Worm (Caenorhabditis elegans) whole organism, L1 larva: Measurements from ENCODE around the gene ZK666.15.

Experiments
- aha-1 ChIP-seq: fragments of 150-350 bp; optimal IDR thresholded peaks from 2 replicates; lab custom pipeline; 2014; ENCODE audit warnings: missing biosample characterization, missing genetic modification characterization
- lin-15B ChIP-seq: fragments of 150-350 bp; sonication (generic microtip); optimal IDR thresholded peaks from 3 replicates; lab custom pipeline; 2014; ENCODE audit warnings: missing biosample characterization, missing genetic modification characterization

ce11 chrII:10479348-10479747, 7.5 kb upstream of the ZK666.15 start, which contains the start of gene clec-59:
- TF ChIP-seq aha-1 (no peak), lin-15B (tag; lab: Kevin White, UChicago) (no peak)
